Worm (Caenorhabditis elegans) whole organism, L4/young adult: Measurements from ENCODE around the gene nlr-1.

ENCODE experiments used
- W03F9.2 ChIP-seq: fragments of 150-350 bp; optimal IDR thresholded peaks from 2 replicates; lab custom pipeline; 2014; ENCODE audit warnings: missing biosample characterization, missing genetic modification characterization
- him-1 ChIP-seq: sonication (generic microtip); optimal IDR thresholded peaks from 2 replicates; lab custom pipeline; 2016; ENCODE audit warnings: missing genotype, missing genetic modification reagents, missing genetic modification characterization, missing compliant biosample characterization

DNA sequence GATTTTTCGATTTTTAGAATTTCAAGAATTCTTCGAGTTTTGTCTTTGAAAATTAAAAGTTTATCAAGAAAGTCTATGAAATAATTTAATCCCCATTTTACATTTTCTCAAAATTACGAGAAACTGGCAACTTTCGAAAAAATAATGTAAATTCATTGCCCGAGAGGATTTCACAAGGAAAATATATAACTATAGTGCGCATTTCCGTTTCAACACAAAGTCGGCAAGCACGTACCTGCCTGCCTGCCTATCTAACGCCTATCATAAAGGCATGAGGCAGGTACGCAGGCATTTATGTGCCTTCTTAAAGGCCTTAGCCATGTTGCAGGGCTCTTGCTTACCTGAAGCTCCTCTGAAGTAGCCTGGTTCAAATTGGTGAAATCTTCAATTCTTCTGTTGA lies 34.7 kb upstream of the nlr-1 start:
- TF ChIP-seq him-1 (no peak), W03F9.2 (tag; lab: Kevin White, UChicago) (no peak)
